Fruit fly (Drosophila melanogaster): ENCODE measurements around the gene CG6216.

- TF ChIP-seq CG8478 (optimal IDR thresholded peaks at IDR 0.05) (no peak), pan (optimal IDR thresholded peaks at IDR 0.05) (no peak), EcR (GFP tag; optimal IDR thresholded peaks at IDR 0.05) (no peak), usp (GFP tag; optimal IDR thresholded peaks at IDR 0.05) (no peak)
These were observed 30.6 kb downstream of the CG6216 start for dm6 chr3L:11119901-11120418.
